Fruit fly (Drosophila melanogaster) whole organism, prepupa: ENCODE results near the gene eIF2Bbeta.

Experiments
- Blimp-1 ChIP-seq: fragments of 200-800 bp; sonication (Bioruptor generic); optimal IDR thresholded peaks from 3 replicates; lab custom pipeline; 2017; ENCODE audit warnings: missing biosample characterization, missing genetic modification characterization, mild to moderate bottlenecking, moderate library complexity, missing genetic modification reagents
- CG10631 ChIP-seq: fragments of 200-800 bp; sonication (Bioruptor generic); optimal IDR thresholded peaks from 2 replicates; lab custom pipeline; 2016; ENCODE audit warnings: missing biosample characterization, missing genetic modification characterization
- CG10669 ChIP-seq: fragments of 200-800 bp; sonication (Bioruptor generic); optimal IDR thresholded peaks from 3 replicates; lab custom pipeline; 2018; ENCODE audit warnings: missing biosample characterization, mild to moderate bottlenecking, missing genetic modification characterization, moderate library complexity
- CG11294 ChIP-seq: fragments of 200-800 bp; sonication (Bioruptor generic); IDR thresholded peaks from 2 replicates; pipeline ENCODE4 v1.3.6; 2022; ENCODE audit warnings: missing biosample characterization, missing genetic modification characterization
- CG11902 ChIP-seq: fragments of 200-800 bp; sonication (Bioruptor generic); optimal IDR thresholded peaks from 3 replicates; lab custom pipeline; 2016; ENCODE audit warnings: missing biosample characterization, missing genetic modification characterization
- CG1621 ChIP-seq: fragments of 200-800 bp; sonication (Bioruptor generic); optimal IDR thresholded peaks from 3 replicates; lab custom pipeline; 2018; ENCODE audit warnings: missing biosample characterization, mild to moderate bottlenecking, missing genetic modification characterization
- CG16779 ChIP-seq: fragments of 200-800 bp; sonication (Bioruptor generic); optimal IDR thresholded peaks from 3 replicates; lab custom pipeline; 2017; ENCODE audit warnings: missing biosample characterization, mild to moderate bottlenecking, missing genetic modification characterization
- CG3032 ChIP-seq: fragments of 200-800 bp; optimal IDR thresholded peaks from 2 replicates; lab custom pipeline; 2019; ENCODE audit warnings: missing biosample characterization, mild to moderate bottlenecking, missing genetic modification characterization, moderate library complexity
- CG3919 ChIP-seq: fragments of 200-800 bp; sonication (Bioruptor generic); optimal IDR thresholded peaks from 3 replicates; lab custom pipeline; 2016; ENCODE audit warnings: missing biosample characterization, missing genetic modification characterization
- CG4318 ChIP-seq: fragments of 200-800 bp; sonication (Bioruptor generic); optimal IDR thresholded peaks from 3 replicates; lab custom pipeline; 2017; ENCODE audit warnings: missing biosample characterization, mild to moderate bottlenecking, missing genetic modification characterization
- CG6276 ChIP-seq: fragments of 200-800 bp; sonication (Bioruptor generic); optimal IDR thresholded peaks from 2 replicates; lab custom pipeline; 2017; ENCODE audit warnings: missing biosample characterization, mild to moderate bottlenecking, missing genetic modification characterization
- CG6854 ChIP-seq: fragments of 200-800 bp; sonication (Bioruptor generic); optimal IDR thresholded peaks from 2 replicates; lab custom pipeline; 2017; ENCODE audit warnings: missing biosample characterization, mild to moderate bottlenecking, missing genetic modification characterization
- CG8119 ChIP-seq: fragments of 200-800 bp; sonication (Bioruptor generic); IDR thresholded peaks from 3 replicates; pipeline ENCODE4 v1.3.6; 2022; ENCODE audit warnings: missing biosample characterization, missing genetic modification characterization
- CG9139 ChIP-seq: fragments of 200-800 bp; sonication (Bioruptor generic); optimal IDR thresholded peaks from 3 replicates; lab custom pipeline; 2017; ENCODE audit warnings: missing biosample characterization, mild to moderate bottlenecking, missing genetic modification characterization
- Eip75B ChIP-seq: fragments of 200-800 bp; sonication (Bioruptor generic); optimal IDR thresholded peaks from 3 replicates; lab custom pipeline; 2016; ENCODE audit warnings: missing biosample characterization, missing genetic modification characterization
- Eip78C ChIP-seq: fragments of 200-800 bp; sonication (Bioruptor generic); peaks from one replicate; lab custom pipeline; 2016; ENCODE audit warnings: missing biosample characterization, missing genetic modification characterization
- Eip93F ChIP-seq: fragments of 200-800 bp; sonication (Bioruptor generic); optimal IDR thresholded peaks from 2 replicates; lab custom pipeline; 2016; ENCODE audit warnings: missing biosample characterization, mild to moderate bottlenecking, missing genetic modification characterization
- Ets21C ChIP-seq: fragments of 200-800 bp; sonication (Bioruptor generic); optimal IDR thresholded peaks from 3 replicates; lab custom pipeline; 2016; ENCODE audit warnings: missing biosample characterization, missing genetic modification characterization
- Ets96B ChIP-seq: fragments of 200-800 bp; optimal IDR thresholded peaks from 2 replicates; lab custom pipeline; 2019; ENCODE audit warnings: missing biosample characterization, mild to moderate bottlenecking, missing genetic modification characterization, moderate library complexity
- Gug ChIP-seq: fragments of 200-800 bp; sonication (Bioruptor generic); IDR thresholded peaks from 2 replicates; pipeline ENCODE4 v1.3.6; 2022; ENCODE audit warnings: missing biosample characterization, missing genetic modification characterization
- Hr38 ChIP-seq: sonication (Bioruptor generic); optimal IDR thresholded peaks from 2 replicates; lab custom pipeline; 2016; ENCODE audit warnings: missing biosample characterization, missing genetic modification characterization
- Hr4 ChIP-seq: fragments of 200-800 bp; sonication (Bioruptor generic); optimal IDR thresholded peaks from 3 replicates; lab custom pipeline; 2016; ENCODE audit warnings: missing biosample characterization, missing genetic modification characterization
- Lpt ChIP-seq: fragments of 200-800 bp; sonication (Bioruptor generic); optimal IDR thresholded peaks from 3 replicates; lab custom pipeline; 2016; ENCODE audit warnings: missing biosample characterization, missing genetic modification characterization
- OdsH ChIP-seq: fragments of 200-800 bp; sonication (Bioruptor generic); optimal IDR thresholded peaks from 3 replicates; lab custom pipeline; 2016; ENCODE audit warnings: missing biosample characterization, missing genetic modification characterization
- Smox ChIP-seq: fragments of 200-800 bp; sonication (Bioruptor generic); optimal IDR thresholded peaks from 3 replicates; lab custom pipeline; 2016; ENCODE audit warnings: missing biosample characterization, missing genetic modification characterization
- Sox102F ChIP-seq: fragments of 200-800 bp; sonication (Bioruptor generic); optimal IDR thresholded peaks from 2 replicates; lab custom pipeline; 2016; ENCODE audit warnings: missing biosample characterization, mild to moderate bottlenecking, missing genetic modification characterization
- Sox14 ChIP-seq: fragments of 200-800 bp; sonication (Bioruptor generic); optimal IDR thresholded peaks from 3 replicates; lab custom pipeline; 2016; ENCODE audit warnings: missing biosample characterization, missing genetic modification characterization
- Sox15 ChIP-seq: fragments of 200-800 bp; sonication (Bioruptor generic); optimal IDR thresholded peaks from 3 replicates; lab custom pipeline; 2016; ENCODE audit warnings: missing biosample characterization, missing genetic modification characterization
- achi ChIP-seq: fragments of 200-800 bp; sonication (Bioruptor generic); optimal IDR thresholded peaks from 3 replicates; lab custom pipeline; 2016; ENCODE audit warnings: missing biosample characterization, missing genetic modification characterization
- cyc ChIP-seq: fragments of 200-800 bp; sonication (Bioruptor generic); optimal IDR thresholded peaks from 3 replicates; lab custom pipeline; 2016; ENCODE audit warnings: missing biosample characterization, missing genetic modification characterization
- dac ChIP-seq: fragments of 200-800 bp; sonication (Bioruptor generic); optimal IDR thresholded peaks from 2 replicates; lab custom pipeline; 2017; ENCODE audit warnings: missing biosample characterization, mild to moderate bottlenecking, missing genetic modification characterization
- dsx ChIP-seq: fragments of 200-800 bp; optimal IDR thresholded peaks from 3 replicates; lab custom pipeline; 2019; ENCODE audit warnings: missing biosample characterization, mild to moderate bottlenecking, missing genetic modification characterization, moderate library complexity; ENCODE audit not compliant: poor library complexity, severe bottlenecking
- fd59A ChIP-seq: fragments of 200-800 bp; sonication (Bioruptor generic); optimal IDR thresholded peaks from 2 replicates; lab custom pipeline; 2017; ENCODE audit warnings: missing biosample characterization, mild to moderate bottlenecking, missing genetic modification characterization, missing genetic modification reagents
- fkh ChIP-seq: fragments of 200-800 bp; sonication (Bioruptor generic); optimal IDR thresholded peaks from 3 replicates; lab custom pipeline; 2017; ENCODE audit warnings: missing biosample characterization, mild to moderate bottlenecking, missing genetic modification characterization, moderate library complexity
- lz ChIP-seq: fragments of 200-800 bp; sonication (Bioruptor generic); optimal IDR thresholded peaks from 3 replicates; lab custom pipeline; 2016; ENCODE audit warnings: missing biosample characterization, missing genetic modification characterization
- net ChIP-seq: fragments of 200-800 bp; sonication (Bioruptor generic); optimal IDR thresholded peaks from 3 replicates; lab custom pipeline; 2016; ENCODE audit warnings: missing biosample characterization, missing genetic modification characterization
- pdm3 ChIP-seq: fragments of 200-800 bp; sonication (Bioruptor generic); optimal IDR thresholded peaks from 3 replicates; lab custom pipeline; 2016; ENCODE audit warnings: missing biosample characterization, missing genetic modification characterization
- salr ChIP-seq, 2 experiments: fragments of 200-800 bp; sonication (Bioruptor generic); optimal IDR thresholded peaks; 3 replicates each; lab custom pipeline; 2016 to 2018; ENCODE audit warnings: missing biosample characterization in 2 of 2, missing genetic modification characterization in 2 of 2, mild to moderate bottlenecking in 1 of 2
- spab ChIP-seq: fragments of 200-800 bp; sonication (Bioruptor generic); optimal IDR thresholded peaks from 2 replicates; lab custom pipeline; 2017; ENCODE audit warnings: missing biosample characterization, mild to moderate bottlenecking, missing genetic modification characterization, missing genetic modification reagents
- ss ChIP-seq, 2 experiments: fragments of 200-800 bp; sonication (Bioruptor generic); optimal IDR thresholded peaks; 2 replicates in 1 of 2; 3 replicates in 1 of 2; lab custom pipeline; 2017 to 2018; ENCODE audit warnings: mild to moderate bottlenecking in 2 of 2, missing biosample characterization in 2 of 2, missing genetic modification characterization in 2 of 2, moderate library complexity in 1 of 2
- svp ChIP-seq: fragments of 200-800 bp; sonication (Bioruptor generic); peaks from one replicate; lab custom pipeline; 2016; ENCODE audit warnings: missing biosample characterization, missing genetic modification characterization
- topi ChIP-seq: fragments of 200-800 bp; sonication (Bioruptor generic); optimal IDR thresholded peaks from 3 replicates; lab custom pipeline; 2016; ENCODE audit warnings: missing biosample characterization, missing genetic modification characterization

The eIF2Bbeta gene

dm6 chrX:2685022-2685421, 19.3 kb upstream of the eIF2Bbeta start (continued):
- no peak for TF ChIP-seq CG10669 (GFP tag; lab: Kevin White, UChicago)
- no peak for TF ChIP-seq lz (GFP tag; lab: Kevin White, UChicago)
- no peak for TF ChIP-seq salr (GFP tag; optimal IDR thresholded peaks at IDR 0.05; lab: Kevin White, UChicago)
- TF ChIP-seq Ets21C (GFP tag; lab: Kevin White, UChicago), result no peak
- no peak for TF ChIP-seq CG9139 (GFP tag; lab: Kevin White, UChicago)
- TF ChIP-seq CG3919, result peak; percentile 2
- no peak for TF ChIP-seq Hr38 (GFP tag; lab: Kevin White, UChicago)

- no peak for TF ChIP-seq CG3032 (tag; lab: Kevin White, UChicago)
- no peak for TF ChIP-seq Hr4 (GFP tag; lab: Kevin White, UChicago)
- TF ChIP-seq CG11294 (GFP tag; lab: Robert Waterston, UW), result no peak
- TF ChIP-seq topi, result no peak
- no peak for TF ChIP-seq CG11902 (GFP tag; lab: Kevin White, UChicago)
- no peak for TF ChIP-seq CG10669 (GFP tag; lab: Kevin White, UChicago)
- no peak for TF ChIP-seq fkh (GFP tag; lab: Kevin White, UChicago)
- TF ChIP-seq dsx (GFP tag; lab: Kevin White, UChicago), result no peak
- TF ChIP-seq achi (GFP tag; lab: Kevin White, UChicago), result no peak
- no peak for TF ChIP-seq Smox (GFP tag; lab: Kevin White, UChicago)
- no peak for TF ChIP-seq CG6854
- no peak for TF ChIP-seq Ets96B (tag; lab: Kevin White, UChicago)
Observed at dm6 chrX:2685580-2685979, 18.8 kb upstream of the eIF2Bbeta start, which contains the start of gene per. Gene per, plus strand, starts transcription at chrX:2685580.

dm6 chrX:2686930-2687329, 17.4 kb upstream of the eIF2Bbeta start:
- TF ChIP-seq Sox102F (GFP tag; lab: Kevin White, UChicago) (no peak), Lpt (GFP tag; lab: Kevin White, UChicago) (no peak), cyc (GFP tag; lab: Kevin White, UChicago) (no peak), Gug (GFP tag; lab: Robert Waterston, UW) (no peak), CG16779 (tag; lab: Kevin White, UChicago) (no peak), CG3032 (tag; lab: Kevin White, UChicago) (no peak), dac (GFP tag; lab: Kevin White, UChicago) (no peak), fkh (GFP tag; lab: Kevin White, UChicago) (no peak), Sox14 (GFP tag; lab: Kevin White, UChicago) (no peak), lz (GFP tag; lab: Kevin White, UChicago) (no peak), CG6276 (GFP tag; lab: Kevin White, UChicago) (no peak), spab (GFP tag; lab: Kevin White, UChicago) (no peak), ss (GFP tag; optimal IDR thresholded peaks at IDR 0.05; lab: Kevin White, UChicago) (no peak), Eip93F (GFP tag; lab: Kevin White, UChicago) (no peak), CG8119 (GFP tag; lab: Robert Waterston, UW) (no peak), svp (GFP tag; lab: Kevin White, UChicago) (no peak), CG1621 (tag; lab: Kevin White, UChicago) (no peak), dsx (GFP tag; lab: Kevin White, UChicago) (no peak), net (GFP tag; lab: Kevin White, UChicago) (no peak), fd59A (GFP tag; lab: Kevin White, UChicago) (no peak)

dm6 chrX:2690376-2690775, 14.0 kb upstream of the eIF2Bbeta start:
- TF ChIP-seq pdm3 (GFP tag; lab: Kevin White, UChicago) (no peak), Blimp-1 (no peak), Sox15 (GFP tag; lab: Kevin White, UChicago) (no peak), OdsH (GFP tag; lab: Kevin White, UChicago) (no peak), CG6854 (no peak), Eip78C (no peak), CG10631 (GFP tag; lab: Kevin White, UChicago) (no peak), CG3032 (tag; lab: Kevin White, UChicago) (no peak), CG9139 (GFP tag; lab: Kevin White, UChicago) (no peak), Eip75B (GFP tag; lab: Kevin White, UChicago) (no peak), cyc (GFP tag; lab: Kevin White, UChicago) (no peak), CG4318 (GFP tag; lab: Kevin White, UChicago) (no peak), Smox (GFP tag; lab: Kevin White, UChicago) (no peak), Hr4 (GFP tag; lab: Kevin White, UChicago) (no peak)
